Worm (Caenorhabditis elegans) whole organism, L3 larva: ENCODE data around the gene str-220.

Experiments
- R02D3.7 ChIP-seq: fragments of 150-350 bp; optimal IDR thresholded peaks from 2 replicates; lab custom pipeline; 2014; ENCODE audit warnings: missing biosample characterization, missing genetic modification characterization
- aly-2 ChIP-seq: fragments of 150-350 bp; optimal IDR thresholded peaks from 2 replicates; lab custom pipeline; 2014; ENCODE audit warnings: missing biosample characterization, missing genetic modification characterization
- ama-1 ChIP-seq: fragments of 150-350 bp; optimal IDR thresholded peaks from 2 replicates; lab custom pipeline; 2018
- ceh-16 ChIP-seq: sonication (generic microtip); optimal IDR thresholded peaks from 2 replicates; lab custom pipeline; 2017; ENCODE audit warnings: missing biosample characterization, missing genetic modification characterization
- ceh-28 ChIP-seq: fragments of 150-350 bp; optimal IDR thresholded peaks from 2 replicates; lab custom pipeline; 2014; ENCODE audit warnings: missing biosample characterization, missing genetic modification reagents, missing genetic modification characterization
- ceh-82 ChIP-seq: fragments of 150-350 bp; optimal IDR thresholded peaks from 2 replicates; lab custom pipeline; 2014; ENCODE audit warnings: missing biosample characterization, missing genetic modification characterization
- ceh-9 ChIP-seq: sonication (generic microtip); optimal IDR thresholded peaks from 2 replicates; lab custom pipeline; 2018; ENCODE audit warnings: missing biosample characterization, missing genetic modification characterization
- daf-12 ChIP-seq: fragments of 150-350 bp; optimal IDR thresholded peaks from 2 replicates; lab custom pipeline; 2014; ENCODE audit warnings: missing biosample characterization, missing genetic modification reagents, missing genetic modification characterization
- egl-27 ChIP-seq: sonication (generic microtip); optimal IDR thresholded peaks from 4 replicates; lab custom pipeline; 2017; ENCODE audit warnings: missing biosample characterization, missing genetic modification reagents, missing genetic modification characterization
- egl-5 ChIP-seq: fragments of 150-350 bp; optimal IDR thresholded peaks from 2 replicates; lab custom pipeline; 2017; ENCODE audit warnings: missing biosample characterization, missing genetic modification reagents, missing genetic modification characterization, inconsistent platforms
- elt-1 ChIP-seq: fragments of 150-350 bp; optimal IDR thresholded peaks from 2 replicates; lab custom pipeline; 2014; ENCODE audit warnings: missing biosample characterization, missing genetic modification characterization
- elt-2 ChIP-seq: sonication (generic microtip); optimal IDR thresholded peaks from 2 replicates; lab custom pipeline; 2016; ENCODE audit warnings: missing genetic modification reagents, mild to moderate bottlenecking, missing genetic modification characterization, missing compliant biosample characterization
- eor-1 ChIP-seq, 2 experiments: fragments of 150-350 bp; optimal IDR thresholded peaks; 2 replicates each; lab custom pipeline; 2014 to 2018; ENCODE audit warnings: missing biosample characterization in 2 of 2, missing genetic modification characterization in 2 of 2
- fos-1 ChIP-seq: fragments of 150-350 bp; optimal IDR thresholded peaks from 2 replicates; lab custom pipeline; 2014; ENCODE audit warnings: missing biosample characterization, missing genetic modification characterization
- hmg-11 ChIP-seq: sonication (generic microtip); optimal IDR thresholded peaks from 2 replicates; lab custom pipeline; 2016; ENCODE audit warnings: missing genetic modification characterization, missing compliant biosample characterization
- jun-1 ChIP-seq: fragments of 150-350 bp; optimal IDR thresholded peaks from 2 replicates; lab custom pipeline; 2014; ENCODE audit warnings: missing biosample characterization, missing genetic modification reagents, missing genetic modification characterization
- lin-15B ChIP-seq: fragments of 150-350 bp; optimal IDR thresholded peaks from 2 replicates; lab custom pipeline; 2014; ENCODE audit warnings: missing biosample characterization, missing genetic modification characterization
- lin-39 ChIP-seq: fragments of 150-350 bp; optimal IDR thresholded peaks from 2 replicates; lab custom pipeline; 2018; ENCODE audit warnings: missing biosample characterization, missing genetic modification reagents, missing genetic modification characterization
- lsy-12 ChIP-seq: sonication (generic microtip); optimal IDR thresholded peaks from 2 replicates; lab custom pipeline; 2016; ENCODE audit warnings: mild to moderate bottlenecking, missing genetic modification characterization, missing compliant biosample characterization
- mdl-1 ChIP-seq: fragments of 150-350 bp; optimal IDR thresholded peaks from 2 replicates; lab custom pipeline; 2014; ENCODE audit warnings: missing biosample characterization, missing genetic modification characterization
- mml-1 ChIP-seq: fragments of 150-350 bp; sonication (generic microtip); optimal IDR thresholded peaks from 3 replicates; lab custom pipeline; 2014; ENCODE audit warnings: missing biosample characterization, missing genetic modification characterization
- nfya-1 ChIP-seq: sonication (generic microtip); optimal IDR thresholded peaks from 2 replicates; lab custom pipeline; 2017; ENCODE audit warnings: missing genetic modification characterization, mild to moderate bottlenecking, missing compliant biosample characterization, antibody characterized with exemption, moderate library complexity; ENCODE audit not compliant: insufficient read depth
- nhr-11 ChIP-seq: fragments of 150-350 bp; optimal IDR thresholded peaks from 2 replicates; lab custom pipeline; 2014; ENCODE audit warnings: missing biosample characterization, missing genetic modification characterization
- nhr-12 ChIP-seq: fragments of 150-350 bp; optimal IDR thresholded peaks from 2 replicates; lab custom pipeline; 2014; ENCODE audit warnings: missing biosample characterization, missing genetic modification characterization
- nhr-23 ChIP-seq: fragments of 150-350 bp; optimal IDR thresholded peaks from 2 replicates; lab custom pipeline; 2014; ENCODE audit warnings: missing biosample characterization, missing genetic modification reagents, missing genetic modification characterization
- nhr-237 ChIP-seq: fragments of 150-350 bp; optimal IDR thresholded peaks from 2 replicates; lab custom pipeline; 2014; ENCODE audit warnings: missing biosample characterization, missing genetic modification characterization
- nhr-25 ChIP-seq: sonication (generic microtip); optimal IDR thresholded peaks from 2 replicates; lab custom pipeline; 2017; ENCODE audit warnings: missing biosample characterization, missing genetic modification characterization
- nhr-28 ChIP-seq: fragments of 150-350 bp; optimal IDR thresholded peaks from 2 replicates; lab custom pipeline; 2014; ENCODE audit warnings: missing biosample characterization, missing genetic modification characterization
- nhr-43 ChIP-seq: sonication (generic microtip); optimal IDR thresholded peaks from 2 replicates; lab custom pipeline; 2016; ENCODE audit warnings: mild to moderate bottlenecking, missing genetic modification characterization, missing compliant biosample characterization; ENCODE audit not compliant: poor library complexity, severe bottlenecking
- nhr-76 ChIP-seq: fragments of 150-350 bp; sonication (generic microtip); optimal IDR thresholded peaks from 5 replicates; lab custom pipeline; 2014; ENCODE audit warnings: missing biosample characterization, missing genetic modification characterization
- pha-4 ChIP-seq: fragments of 150-350 bp; optimal IDR thresholded peaks from 2 replicates; lab custom pipeline; 2014; ENCODE audit warnings: missing biosample characterization, missing genetic modification reagents, missing genetic modification characterization
- pqm-1 ChIP-seq: fragments of 150-350 bp; optimal IDR thresholded peaks from 2 replicates; lab custom pipeline; 2017; ENCODE audit warnings: missing biosample characterization, missing genetic modification characterization, inconsistent platforms
- sea-2 ChIP-seq: fragments of 150-350 bp; sonication (generic microtip); optimal IDR thresholded peaks from 4 replicates; lab custom pipeline; 2014; ENCODE audit warnings: missing biosample characterization, missing genetic modification reagents, missing genetic modification characterization
- snpc-4 ChIP-seq: fragments of 150-350 bp; optimal IDR thresholded peaks from 2 replicates; lab custom pipeline; 2014; ENCODE audit warnings: missing biosample characterization, missing genetic modification characterization
- tbx-2 ChIP-seq: sonication (generic microtip); optimal IDR thresholded peaks from 2 replicates; lab custom pipeline; 2016; ENCODE audit warnings: mild to moderate bottlenecking, missing genetic modification characterization, missing compliant biosample characterization
- zag-1 ChIP-seq: fragments of 150-350 bp; optimal IDR thresholded peaks from 2 replicates; lab custom pipeline; 2014; ENCODE audit warnings: missing biosample characterization, missing genetic modification characterization
- ztf-11 ChIP-seq: fragments of 150-350 bp; optimal IDR thresholded peaks from 2 replicates; lab custom pipeline; 2014; ENCODE audit warnings: missing biosample characterization, missing genetic modification characterization
- ztf-4 ChIP-seq: fragments of 150-350 bp; optimal IDR thresholded peaks from 2 replicates; lab custom pipeline; 2014; ENCODE audit warnings: missing biosample characterization, missing genetic modification characterization

The str-220 gene

ce11 chrIV:7152409-7152808, 18.7 kb downstream of the str-220 start, which contains the start of gene col-113:
col-113 (minus strand) TSS chrIV:7152509.
- TF ChIP-seq nhr-25 (tag; lab: Kevin White, UChicago) (no peak), egl-5 (no peak), lsy-12 (tag; lab: Kevin White, UChicago) (no peak), nhr-11 (tag; lab: Kevin White, UChicago) (no peak)

- TF ChIP-seq pqm-1 (tag; lab: Kevin White, UChicago) = no peak
- no peak for TF ChIP-seq aly-2 (tag; lab: Kevin White, UChicago)
- TF ChIP-seq lin-15B = peak; percentile 48
- no peak for TF ChIP-seq nhr-76
- no peak for TF ChIP-seq nhr-28 (tag; lab: Kevin White, UChicago)
- peak; percentile 14 for TF ChIP-seq lin-39 (tag; lab: Kevin White, UChicago)
- TF ChIP-seq R02D3.7 (tag; lab: Kevin White, UChicago) = no peak
- no peak for TF ChIP-seq zag-1 (tag; lab: Kevin White, UChicago)
- no peak for TF ChIP-seq nhr-43
- TF ChIP-seq tbx-2 = no peak
- TF ChIP-seq ceh-82 = no peak
- TF ChIP-seq ceh-16 (tag; lab: Kevin White, UChicago) = no peak
- TF ChIP-seq egl-5 = no peak
- TF ChIP-seq snpc-4 (tag; lab: Kevin White, UChicago) = peak; percentile 28
- no peak for TF ChIP-seq mdl-1 (tag; lab: Kevin White, UChicago)
- TF ChIP-seq fos-1 (tag; lab: Kevin White, UChicago) = no peak
- TF ChIP-seq hmg-11 (tag; lab: Kevin White, UChicago) = peak; percentile 23
- no peak for TF ChIP-seq elt-1 (tag; lab: Kevin White, UChicago)
- no peak for TF ChIP-seq ztf-11 (tag; lab: Kevin White, UChicago)
- no peak for TF ChIP-seq daf-12
- peak; percentile 75 for TF ChIP-seq nfya-1 (tag; lab: Kevin White, UChicago)
- TF ChIP-seq ceh-9 (tag; lab: Kevin White, UChicago) = no peak
- TF ChIP-seq egl-27 (tag; lab: Kevin White, UChicago) = no peak
- no peak for TF ChIP-seq pha-4
- peak; percentile 16 for TF ChIP-seq ama-1 (lab: Kevin White, UChicago)
- TF ChIP-seq nhr-12 = no peak
- TF ChIP-seq ztf-4 = no peak
- TF ChIP-seq nhr-25 (tag; lab: Kevin White, UChicago) = peak; percentile 16
- no peak for TF ChIP-seq nhr-11 (tag; lab: Kevin White, UChicago)
- no peak for TF ChIP-seq nhr-237 (tag; lab: Kevin White, UChicago)
- TF ChIP-seq sea-2 (GFP tag; lab: Kevin White, UChicago) = no peak
- no peak for TF ChIP-seq lsy-12 (tag; lab: Kevin White, UChicago)
- TF ChIP-seq nhr-23 (tag; lab: Kevin White, UChicago) = no peak
- no peak for TF ChIP-seq jun-1 (tag; lab: Kevin White, UChicago)
- no peak for TF ChIP-seq eor-1 (tag; optimal IDR thresholded peaks at IDR 0.05; lab: Kevin White, UChicago)
Measured at ce11 chrIV:7149020-7149601, 22.0 kb downstream of the str-220 start, which contains the start of gene C34D4.4. C34D4.4 (plus strand) TSS chrIV:7149361.

ce11 chrIV:7147722-7148121, 23.4 kb downstream of the str-220 start:
- TF ChIP-seq elt-2 (tag; lab: Kevin White, UChicago) (peak; percentile 11), mml-1 (tag; lab: Kevin White, UChicago) (no peak), snpc-4 (tag; lab: Kevin White, UChicago) (peak; percentile 55), nfya-1 (tag; lab: Kevin White, UChicago) (peak; percentile 32), pqm-1 (tag; lab: Kevin White, UChicago) (no peak), hmg-11 (tag; lab: Kevin White, UChicago) (peak; percentile 33), pha-4 (peak; percentile 90), lin-15B (peak; percentile 8)

ce11 chrIV:7144670-7145257, 26.4 kb downstream of the str-220 start, which contains the start of gene hecd-1:
hecd-1 (minus strand) TSS chrIV:7144720.
- TF ChIP-seq nhr-28 (tag; lab: Kevin White, UChicago) = no peak
- no peak for TF ChIP-seq ceh-28 (tag; lab: Kevin White, UChicago)
- no peak for TF ChIP-seq fos-1 (tag; lab: Kevin White, UChicago)
- no peak for TF ChIP-seq pqm-1 (tag; lab: Kevin White, UChicago)
- peak; percentile 30 for TF ChIP-seq lin-15B
- no peak for TF ChIP-seq ceh-16 (tag; lab: Kevin White, UChicago)
- peak; percentile 7 for TF ChIP-seq nhr-25 (tag; lab: Kevin White, UChicago)
- no peak for TF ChIP-seq daf-12
- TF ChIP-seq ceh-9 (tag; lab: Kevin White, UChicago) = no peak
